Worm (Caenorhabditis elegans) whole organism, mixed stage, embryonic: ENCODE measurements around the gene ZC404.15.

Source experiments
- ces-1 ChIP-seq: fragments of 150-350 bp; optimal IDR thresholded peaks from 2 replicates; lab custom pipeline; 2014; ENCODE audit warnings: missing biosample characterization, missing genetic modification reagents, missing genetic modification characterization
- elt-1 ChIP-seq: sonication (generic microtip); optimal IDR thresholded peaks from 2 replicates; lab custom pipeline; 2017; ENCODE audit warnings: missing genetic modification characterization, mild to moderate bottlenecking, missing compliant biosample characterization, antibody characterized with exemption, moderate library complexity, borderline replicate concordance; ENCODE audit not compliant: insufficient read depth
- mab-5 ChIP-seq: fragments of 150-350 bp; optimal IDR thresholded peaks from 2 replicates; lab custom pipeline; 2014; ENCODE audit warnings: missing biosample characterization, missing genetic modification characterization
- snpc-4 ChIP-seq: fragments of 150-350 bp; optimal IDR thresholded peaks from 2 replicates; lab custom pipeline; 2014; ENCODE audit warnings: missing biosample characterization, missing genetic modification characterization
- sptf-1 ChIP-seq: sonication (generic microtip); optimal IDR thresholded peaks from 2 replicates; lab custom pipeline; 2017; ENCODE audit warnings: mild to moderate bottlenecking, missing genetic modification characterization, moderate library complexity, missing compliant biosample characterization
- unc-120 ChIP-seq: sonication (generic microtip); optimal IDR thresholded peaks from 2 replicates; lab custom pipeline; 2017; ENCODE audit warnings: missing genetic modification characterization, missing compliant biosample characterization; ENCODE audit not compliant: poor library complexity, severe bottlenecking
- unc-62 ChIP-seq: fragments of 150-350 bp; optimal IDR thresholded peaks from 2 replicates; lab custom pipeline; 2014; ENCODE audit warnings: missing biosample characterization, missing genetic modification reagents, missing genetic modification characterization

- no peak for TF ChIP-seq elt-1
- no peak for TF ChIP-seq unc-62 (GFP tag; lab: Kevin White, UChicago)
- TF ChIP-seq ces-1 (GFP tag; lab: Kevin White, UChicago): no peak
- TF ChIP-seq mab-5 (tag; lab: Kevin White, UChicago): no peak
- no peak for TF ChIP-seq snpc-4 (tag; lab: Kevin White, UChicago)
- no peak for TF ChIP-seq sptf-1 (tag; lab: Kevin White, UChicago)
- no peak for TF ChIP-seq unc-120 (tag; lab: Kevin White, UChicago)
These were observed 44.2 kb upstream of the ZC404.15 start for ce11 chrV:6736108-6736507.
